Fruit fly (Drosophila melanogaster) whole organism, prepupa: ENCODE results near the gene rno.

ENCODE experiments used
- CG16779 ChIP-seq: fragments of 200-800 bp; sonication (Bioruptor generic); optimal IDR thresholded peaks from 3 replicates; lab custom pipeline; 2017; ENCODE audit warnings: missing biosample characterization, mild to moderate bottlenecking, missing genetic modification characterization
- salr ChIP-seq, 2 experiments: fragments of 200-800 bp; sonication (Bioruptor generic); optimal IDR thresholded peaks; 3 replicates each; lab custom pipeline; 2016 to 2018; ENCODE audit warnings: missing biosample characterization in 2 of 2, missing genetic modification characterization in 2 of 2, mild to moderate bottlenecking in 1 of 2

dm6 chr3L:139574-140567 is 59.7 kb downstream of the rno start:
- TF ChIP-seq salr (GFP tag; optimal IDR thresholded peaks at IDR 0.05; lab: Kevin White, UChicago) = no peak
- TF ChIP-seq CG16779 = no peak
